Worm (Caenorhabditis elegans) whole organism, midembryonic: Measurements from ENCODE around the gene R52.6.

ENCODE experiments used
- T22C8.4 ChIP-seq: fragments of 200-800 bp; sonication (Bioruptor generic); IDR thresholded peaks from 2 replicates; pipeline ENCODE4 v1.3.6; 2022; ENCODE audit warnings: missing genetic modification characterization, missing compliant biosample characterization
- cog-1 ChIP-seq: sonication (generic microtip); optimal IDR thresholded peaks from 2 replicates; lab custom pipeline; 2016; ENCODE audit warnings: missing genetic modification characterization, missing compliant biosample characterization
- flt-1 ChIP-seq: fragments of 200-800 bp; sonication (Bioruptor generic); IDR thresholded peaks from 2 replicates; pipeline ENCODE4 v1.3.6; 2022; ENCODE audit warnings: missing genetic modification characterization, missing compliant biosample characterization
- klf-2 ChIP-seq: fragments of 200-800 bp; sonication (Bioruptor generic); conservative IDR thresholded peaks from 2 replicates; pipeline ENCODE4 v1.3.6; 2022; ENCODE audit warnings: missing genetic modification reagents, missing genetic modification characterization, missing compliant biosample characterization
- med-1 ChIP-seq: sonication (generic microtip); optimal IDR thresholded peaks from 2 replicates; lab custom pipeline; 2017; ENCODE audit warnings: missing genetic modification characterization, mild to moderate bottlenecking, missing compliant biosample characterization, antibody characterized with exemption, missing genetic modification reagents; ENCODE audit not compliant: insufficient read depth
- ref-1 ChIP-seq: fragments of 200-800 bp; sonication (Bioruptor generic); conservative IDR thresholded peaks from 2 replicates; pipeline ENCODE4 v1.3.6; 2022; ENCODE audit warnings: missing genetic modification reagents, missing genetic modification characterization, missing compliant biosample characterization
- tab-1 ChIP-seq: fragments of 200-800 bp; sonication (Bioruptor generic); IDR thresholded peaks from 2 replicates; pipeline ENCODE4 v1.3.6; 2022; ENCODE audit warnings: missing genetic modification characterization, missing compliant biosample characterization
- ztf-23 ChIP-seq: fragments of 200-800 bp; sonication (Bioruptor generic); IDR thresholded peaks from 2 replicates; pipeline ENCODE4 v1.3.6; 2022; ENCODE audit warnings: missing genetic modification reagents, missing genetic modification characterization, missing compliant biosample characterization
- ztf-29 ChIP-seq: fragments of 200-800 bp; sonication (Bioruptor generic); IDR thresholded peaks from 2 replicates; pipeline ENCODE4 v1.3.6; 2022; ENCODE audit warnings: missing genetic modification reagents, missing genetic modification characterization, missing compliant biosample characterization

The R52.6 gene

ce11 chrII:2093456-2093926 lies 19.4 kb downstream of the R52.6 start, which contains the start of gene fbxb-37:
fbxb-37 (minus strand) TSS chrII:2093876.
- TF ChIP-seq flt-1 (GFP tag; lab: Robert Waterston, UW) = no peak
- TF ChIP-seq tab-1 (GFP tag; lab: Robert Waterston, UW) = no peak
- no peak for TF ChIP-seq med-1 (GFP tag; lab: Kevin White, UChicago)
- TF ChIP-seq ref-1 (GFP tag; lab: Robert Waterston, UW) = no peak
- TF ChIP-seq ztf-23 (GFP tag; lab: Robert Waterston, UW) = no peak
- no peak for TF ChIP-seq klf-2 (GFP tag; lab: Robert Waterston, UW)
- no peak for TF ChIP-seq T22C8.4 (GFP tag; lab: Robert Waterston, UW)
- TF ChIP-seq ztf-29 (GFP tag; lab: Robert Waterston, UW) = no peak
- no peak for TF ChIP-seq cog-1 (tag; lab: Kevin White, UChicago)

ce11 chrII:2091972-2092371 lies 20.9 kb downstream of the R52.6 start, which contains the start of gene T16A1.10:
T16A1.10 (minus strand) TSS chrII:2092094.
- TF ChIP-seq klf-2 (GFP tag; lab: Robert Waterston, UW) (no peak), ztf-29 (GFP tag; lab: Robert Waterston, UW) (no peak), flt-1 (GFP tag; lab: Robert Waterston, UW) (peak; percentile 50; the same call in 1 of the 2 replicates)

DNA sequence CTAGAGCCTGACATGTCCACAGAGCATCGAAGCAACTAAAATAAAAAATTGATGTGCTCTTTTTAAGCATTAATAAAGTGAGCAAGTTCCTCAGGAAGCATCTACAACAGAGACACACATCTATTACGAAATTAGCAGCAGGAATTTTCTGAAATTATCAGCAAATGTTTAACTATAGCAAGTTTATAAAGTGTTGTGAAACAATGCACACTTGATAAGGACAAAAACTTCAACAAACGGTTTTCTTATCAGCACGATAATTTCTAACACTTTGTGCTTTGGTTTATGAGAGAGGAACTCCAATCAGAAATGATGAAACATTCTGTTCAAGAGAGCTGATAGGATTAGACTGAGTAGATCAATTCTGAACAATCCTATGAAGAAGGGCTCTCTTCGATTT lies 22.2 kb downstream of the R52.6 start, which contains the start of gene trpl-5:
Gene trpl-5 (minus strand): TSS at position 32 of the 400 bp plus-strand sequence.
- TF ChIP-seq ztf-23 (GFP tag; lab: Robert Waterston, UW) = no peak
- no peak for TF ChIP-seq tab-1 (GFP tag; lab: Robert Waterston, UW)
- TF ChIP-seq T22C8.4 (GFP tag; lab: Robert Waterston, UW) = no peak
- no peak for TF ChIP-seq med-1 (GFP tag; lab: Kevin White, UChicago)
- TF ChIP-seq flt-1 (GFP tag; lab: Robert Waterston, UW) = no peak
- TF ChIP-seq cog-1 (tag; lab: Kevin White, UChicago) = no peak
- no peak for TF ChIP-seq klf-2 (GFP tag; lab: Robert Waterston, UW)
- TF ChIP-seq ref-1 (GFP tag; lab: Robert Waterston, UW) = no peak
- TF ChIP-seq ztf-29 (GFP tag; lab: Robert Waterston, UW) = no peak

DNA sequence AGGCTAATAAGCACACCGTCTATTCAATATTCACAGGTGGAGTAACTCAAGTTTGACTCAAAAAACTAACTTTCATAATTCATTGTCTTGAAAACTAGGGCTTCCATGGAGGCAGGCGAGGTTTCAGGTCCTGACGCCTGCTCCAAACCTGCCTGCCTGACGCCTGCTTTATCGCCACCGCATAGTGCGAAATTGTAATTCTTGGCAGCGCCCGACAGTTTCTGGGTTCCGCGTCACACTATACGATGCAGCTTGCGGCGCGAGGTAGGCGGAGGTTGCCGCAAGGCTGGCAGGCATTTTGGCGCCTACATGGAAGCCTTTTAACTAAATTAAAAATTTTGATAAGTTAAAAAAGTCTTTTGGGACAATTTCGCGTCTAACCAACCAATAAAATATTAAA lies 25.6 kb downstream of the R52.6 start:
- no peak for TF ChIP-seq tab-1 (GFP tag; lab: Robert Waterston, UW)
- TF ChIP-seq flt-1 (GFP tag; lab: Robert Waterston, UW) = no peak
- TF ChIP-seq ref-1 (GFP tag; lab: Robert Waterston, UW) = no peak
- TF ChIP-seq cog-1 (tag; lab: Kevin White, UChicago) = no peak
- TF ChIP-seq ztf-23 (GFP tag; lab: Robert Waterston, UW) = no peak
- TF ChIP-seq ztf-29 (GFP tag; lab: Robert Waterston, UW) = no peak

ce11 chrII:2083726-2084179 lies 29.1 kb downstream of the R52.6 start, which contains the start of the genes T16A1.5 and fbxc-49:
T16A1.5 (minus strand) TSS chrII:2083826.
fbxc-49 (plus strand) TSS chrII:2084129.
- TF ChIP-seq med-1 (GFP tag; lab: Kevin White, UChicago) (no peak), T22C8.4 (GFP tag; lab: Robert Waterston, UW) (no peak), tab-1 (GFP tag; lab: Robert Waterston, UW) (no peak), cog-1 (tag; lab: Kevin White, UChicago) (no peak), flt-1 (GFP tag; lab: Robert Waterston, UW) (no peak), ztf-29 (GFP tag; lab: Robert Waterston, UW) (no peak), ztf-23 (GFP tag; lab: Robert Waterston, UW) (no peak), klf-2 (GFP tag; lab: Robert Waterston, UW) (no peak)

- no peak for TF ChIP-seq cog-1 (tag; lab: Kevin White, UChicago)
- TF ChIP-seq med-1 (GFP tag; lab: Kevin White, UChicago) = no peak
- no peak for TF ChIP-seq ztf-29 (GFP tag; lab: Robert Waterston, UW)
- no peak for TF ChIP-seq ztf-23 (GFP tag; lab: Robert Waterston, UW)
- no peak for TF ChIP-seq flt-1 (GFP tag; lab: Robert Waterston, UW)
- no peak for TF ChIP-seq ref-1 (GFP tag; lab: Robert Waterston, UW)
- TF ChIP-seq T22C8.4 (GFP tag; lab: Robert Waterston, UW) = no peak
- no peak for TF ChIP-seq klf-2 (GFP tag; lab: Robert Waterston, UW)
- no peak for TF ChIP-seq tab-1 (GFP tag; lab: Robert Waterston, UW)
These were observed 31.6 kb downstream of the R52.6 start, which contains the start of gene T16A1.4 for ce11 chrII:2081257-2081656. T16A1.4 (plus strand) TSS chrII:2081557.

- no peak for TF ChIP-seq flt-1 (GFP tag; lab: Robert Waterston, UW)
- no peak for TF ChIP-seq tab-1 (GFP tag; lab: Robert Waterston, UW)
These were observed 32.4 kb downstream of the R52.6 start, which contains the start of gene F07E5.9 for ce11 chrII:2080425-2080824. F07E5.9 (minus strand) TSS chrII:2080525.

- TF ChIP-seq ztf-23 (GFP tag; lab: Robert Waterston, UW) (no peak), tab-1 (GFP tag; lab: Robert Waterston, UW) (no peak), T22C8.4 (GFP tag; lab: Robert Waterston, UW) (no peak), flt-1 (GFP tag; lab: Robert Waterston, UW) (no peak), med-1 (GFP tag; lab: Kevin White, UChicago) (no peak), ref-1 (GFP tag; lab: Robert Waterston, UW) (no peak)
These were observed 36.4 kb downstream of the R52.6 start for ce11 chrII:2076467-2076866.

- no peak for TF ChIP-seq cog-1 (tag; lab: Kevin White, UChicago)
- no peak for TF ChIP-seq klf-2 (GFP tag; lab: Robert Waterston, UW)
- no peak for TF ChIP-seq ztf-23 (GFP tag; lab: Robert Waterston, UW)
- TF ChIP-seq tab-1 (GFP tag; lab: Robert Waterston, UW) = no peak
- TF ChIP-seq ref-1 (GFP tag; lab: Robert Waterston, UW) = no peak
- no peak for TF ChIP-seq T22C8.4 (GFP tag; lab: Robert Waterston, UW)
- TF ChIP-seq ztf-29 (GFP tag; lab: Robert Waterston, UW) = no peak
- no peak for TF ChIP-seq flt-1 (GFP tag; lab: Robert Waterston, UW)
- no peak for TF ChIP-seq med-1 (GFP tag; lab: Kevin White, UChicago)
These were observed 37.3 kb downstream of the R52.6 start, which contains the start of gene F07E5.8 for ce11 chrII:2075513-2075912. F07E5.8 (minus strand) TSS chrII:2075613.
